Worm (Caenorhabditis elegans): ENCODE results near the gene Y53F4B.14.

Gene Y53F4B.14

ce11 chrII:15071571-15071970 lies 33.8 kb downstream of the Y53F4B.14 start, which contains the start of gene Y53F4B.18 (continued):
- TF ChIP-seq ceh-19 (GFP tag; optimal IDR thresholded peaks at IDR 0.05) (no peak), unc-55 (GFP tag; optimal IDR thresholded peaks at IDR 0.05) (no peak), ref-2 (tag; optimal IDR thresholded peaks at IDR 0.05) (no peak)

ce11 chrII:15074760-15075159 lies 37.0 kb downstream of the Y53F4B.14 start:
- TF ChIP-seq K02D7.2 (tag; optimal IDR thresholded peaks at IDR 0.05) (no peak), lin-11 (tag; optimal IDR thresholded peaks at IDR 0.05) (no peak), che-1 (tag; optimal IDR thresholded peaks at IDR 0.05) (no peak), eyg-1 (tag; optimal IDR thresholded peaks at IDR 0.05) (no peak), pha-2 (tag; optimal IDR thresholded peaks at IDR 0.05) (no peak), elt-2 (tag; optimal IDR thresholded peaks at IDR 0.05) (no peak), sdc-2 (tag; optimal IDR thresholded peaks at IDR 0.05) (no peak), hlh-6 (tag; optimal IDR thresholded peaks at IDR 0.05) (no peak), ref-2 (tag; optimal IDR thresholded peaks at IDR 0.05) (no peak), sox-4 (tag; optimal IDR thresholded peaks at IDR 0.05) (no peak), fax-1 (tag; optimal IDR thresholded peaks at IDR 0.05) (no peak), sox-2 (GFP tag; IDR thresholded peaks at IDR 0.05) (no peak), unc-42 (tag; optimal IDR thresholded peaks at IDR 0.05) (no peak), C08G9.2 (tag; optimal IDR thresholded peaks at IDR 0.05) (no peak), T23F11.4 (GFP tag; optimal IDR thresholded peaks at IDR 0.05) (no peak)

ce11 chrII:15076778-15077435 lies 39.1 kb downstream of the Y53F4B.14 start, which contains the start of gene Y53F4B.19:
Gene Y53F4B.19 (plus strand): TSS chrII:15076934.
- no peak for TF ChIP-seq npax-4 (tag; optimal IDR thresholded peaks at IDR 0.05)
- no peak for TF ChIP-seq eyg-1 (tag; optimal IDR thresholded peaks at IDR 0.05)
- no peak for TF ChIP-seq pat-9 (tag; optimal IDR thresholded peaks at IDR 0.05)
- no peak for TF ChIP-seq pha-4 (tag; optimal IDR thresholded peaks at IDR 0.05)
- TF ChIP-seq che-1 (tag; optimal IDR thresholded peaks at IDR 0.05) = no peak
- no peak for TF ChIP-seq ceh-30 (tag; optimal IDR thresholded peaks at IDR 0.05)
- TF ChIP-seq F13H6.1 (tag; optimal IDR thresholded peaks at IDR 0.05) = no peak
- no peak for TF ChIP-seq sox-4 (tag; optimal IDR thresholded peaks at IDR 0.05)
- no peak for TF ChIP-seq pha-2 (tag; optimal IDR thresholded peaks at IDR 0.05)
- no peak for TF ChIP-seq pros-1 (tag; optimal IDR thresholded peaks at IDR 0.05)
- TF ChIP-seq elt-4 (tag; optimal IDR thresholded peaks at IDR 0.05) = no peak
- no peak for TF ChIP-seq hlh-15 (tag; optimal IDR thresholded peaks at IDR 0.05)
- TF ChIP-seq unc-42 (tag; optimal IDR thresholded peaks at IDR 0.05) = no peak
- no peak for TF ChIP-seq ref-2 (tag; optimal IDR thresholded peaks at IDR 0.05)
- TF ChIP-seq hlh-6 (tag; optimal IDR thresholded peaks at IDR 0.05) = no peak

ce11 chrII:15080535-15080934 lies 42.7 kb downstream of the Y53F4B.14 start:
- TF ChIP-seq ceh-19 (GFP tag; optimal IDR thresholded peaks at IDR 0.05) (no peak), ceh-34 (tag; optimal IDR thresholded peaks at IDR 0.05) (peak; percentile 33)

ce11 chrII:15084170-15084569 lies 46.4 kb downstream of the Y53F4B.14 start, which contains the start of gene Y53F4B.20:
Gene Y53F4B.20 (plus strand): TSS chrII:15084470.
- TF ChIP-seq K09A11.1 (tag; optimal IDR thresholded peaks at IDR 0.05; ENCODE audit: insufficient read depth) (no peak), hlh-6 (tag; optimal IDR thresholded peaks at IDR 0.05) (no peak), F13H6.1 (tag; optimal IDR thresholded peaks at IDR 0.05) (no peak), unc-55 (GFP tag; optimal IDR thresholded peaks at IDR 0.05) (no peak), madf-2 (tag; optimal IDR thresholded peaks at IDR 0.05) (no peak), dve-1 (tag; optimal IDR thresholded peaks at IDR 0.05) (no peak), ceh-48 (tag; optimal IDR thresholded peaks at IDR 0.05) (no peak), ceh-9 (tag; optimal IDR thresholded peaks at IDR 0.05) (no peak)

Data from whole organism, late embryonic.